Fruit fly (Drosophila melanogaster): ENCODE data around the gene CG33493.

The CG33493 gene

DNA sequence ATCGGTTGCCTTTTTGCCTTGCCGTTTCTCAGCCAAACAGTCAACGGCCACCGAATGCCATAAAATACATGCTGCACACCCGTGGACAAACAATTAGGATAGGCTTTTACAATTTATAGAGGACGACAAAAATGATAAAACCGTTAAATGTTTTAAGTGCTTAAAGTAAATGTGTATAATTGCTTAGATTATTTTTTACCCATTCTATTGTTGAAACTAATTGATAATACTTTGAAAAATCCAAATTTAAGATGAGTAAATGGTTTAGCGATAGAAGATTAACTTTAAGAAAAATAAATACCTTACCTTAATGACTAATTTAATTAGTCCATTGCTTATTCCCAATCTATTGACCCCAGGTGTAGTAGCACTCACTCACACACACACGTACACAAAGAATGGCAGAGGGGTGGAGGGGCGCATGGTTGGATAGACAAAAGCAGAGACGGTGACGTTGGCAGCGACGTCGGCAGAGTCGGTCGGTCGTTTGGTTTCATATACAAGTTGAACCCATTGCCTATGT is 14.4 kb downstream of the CG33493 start (continued):
- TF ChIP-seq CG8478 (optimal IDR thresholded peaks at IDR 0.05) (no peak), Kr (GFP tag; optimal IDR thresholded peaks at IDR 0.05) (no peak), CG11504 (tag; optimal IDR thresholded peaks at IDR 0.05) (peak; percentile 96), stwl (tag; optimal IDR thresholded peaks at IDR 0.05) (peak; percentile 17), CG7987 (GFP tag; optimal IDR thresholded peaks at IDR 0.05) (peak; percentile 85), CHES-1-like (GFP tag; optimal IDR thresholded peaks at IDR 0.05) (peak; percentile 90), CG4854 (GFP tag; optimal IDR thresholded peaks at IDR 0.05) (peak; percentile 88), CG2678 (tag; optimal IDR thresholded peaks at IDR 0.05) (peak; percentile 98), CG11695 (GFP tag; IDR thresholded peaks at IDR 0.05) (peak; percentile 98), salm (tag; optimal IDR thresholded peaks at IDR 0.05) (peak; percentile 96), rib (GFP tag; IDR thresholded peaks at IDR 0.05) (peak; percentile 85), D19A (tag; optimal IDR thresholded peaks at IDR 0.05) (peak; percentile 93), ap (GFP tag; IDR thresholded peaks at IDR 0.05) (peak; percentile 93), sug (tag; optimal IDR thresholded peaks at IDR 0.05) (peak; percentile 91), Camta (GFP tag; optimal IDR thresholded peaks at IDR 0.05) (peak; percentile 87), tx (GFP tag; optimal IDR thresholded peaks at IDR 0.05) (peak; percentile 84), dati (GFP tag; IDR thresholded peaks at IDR 0.05) (peak; percentile 76; the same call in 1 of the 2 replicates), dmrt11E (tag; optimal IDR thresholded peaks at IDR 0.05) (peak; percentile 92), CG7556 (GFP tag; optimal IDR thresholded peaks at IDR 0.05) (peak; percentile 99), Pdp1 (GFP tag; optimal IDR thresholded peaks at IDR 0.05) (peak; percentile 86 to 95), onecut (GFP tag; IDR thresholded peaks at IDR 0.05) (peak; percentile 91), Atf-2 (GFP tag; optimal IDR thresholded peaks at IDR 0.05) (peak; percentile 79), Bgb (GFP tag; IDR thresholded peaks at IDR 0.05; ENCODE audit: partially characterized antibody) (no peak), vvl (GFP tag; IDR thresholded peaks at IDR 0.05) (peak; percentile 97), bsh (GFP tag; optimal IDR thresholded peaks at IDR 0.05) (peak; percentile 76 to 91), CG31441 (GFP tag; IDR thresholded peaks at IDR 0.05) (peak; percentile 90), cad (GFP tag; optimal IDR thresholded peaks at IDR 0.05) (no peak), tna (GFP tag; IDR thresholded peaks at IDR 0.05; ENCODE audit: partially characterized antibody) (no peak), Med (GFP tag) (peak; percentile 95), CG6654 (GFP tag; optimal IDR thresholded peaks at IDR 0.05) (peak; percentile 80), maf-S (GFP tag; optimal IDR thresholded peaks at IDR 0.05) (peak; percentile 88), vfl (GFP tag; optimal IDR thresholded peaks at IDR 0.05) (peak; percentile 77), dysf (GFP tag; IDR thresholded peaks at IDR 0.05) (peak; percentile 97), repo (GFP tag; optimal IDR thresholded peaks at IDR 0.05) (peak; percentile 81), Fer1 (GFP tag; optimal IDR thresholded peaks at IDR 0.05) (peak; percentile 97), CG4328 (GFP tag; optimal IDR thresholded peaks at IDR 0.05) (peak; percentile 95), lilli (GFP tag; optimal IDR thresholded peaks at IDR 0.05) (peak; percentile 94), luna (GFP tag; optimal IDR thresholded peaks at IDR 0.05) (peak; percentile 20), B-H1 (GFP tag; IDR thresholded peaks at IDR 0.05) (peak; percentile 88), CG16779 (GFP tag; IDR thresholded peaks at IDR 0.05) (peak; percentile 55; the same call in 1 of the 2 replicates), slp2 (GFP tag; optimal IDR thresholded peaks at IDR 0.05) (peak; percentile 92), CG13424 (tag; optimal IDR thresholded peaks at IDR 0.05) (peak; percentile 96), BEAF-32 (GFP tag; optimal IDR thresholded peaks at IDR 0.05) (peak; percentile 6), jumu (GFP tag; optimal IDR thresholded peaks at IDR 0.05) (peak; percentile 90), sob (GFP tag; IDR thresholded peaks at IDR 0.05) (peak; percentile 86), zen2 (GFP tag; IDR thresholded peaks at IDR 0.05; ENCODE audit: partially characterized antibody) (no peak), tap (tag; optimal IDR thresholded peaks at IDR 0.05) (peak; percentile 93), CG17912 (GFP tag; optimal IDR thresholded peaks at IDR 0.05) (peak; percentile 65), bcd (GFP tag; optimal IDR thresholded peaks at IDR 0.05) (peak; percentile 96), aop (GFP tag; IDR thresholded peaks at IDR 0.05) (no peak), ftz-f1 (GFP tag; optimal IDR thresholded peaks at IDR 0.05) (peak; percentile 48)

All from whole organism, embryonic.